Fruit fly (Drosophila melanogaster) whole organism, adult: ENCODE data around the gene Wnt5.

Experiments
- CG11617 ChIP-seq: fragments of 200-800 bp; sonication (Bioruptor generic); optimal IDR thresholded peaks from 2 replicates; lab custom pipeline; 2017; ENCODE audit warnings: mild to moderate bottlenecking, missing biosample characterization, missing genetic modification reagents, missing genetic modification characterization
- CG12768 ChIP-seq: fragments of 200-800 bp; sonication (Bioruptor generic); optimal IDR thresholded peaks from 2 replicates; lab custom pipeline; 2017; ENCODE audit warnings: missing biosample characterization, missing genetic modification characterization, mild to moderate bottlenecking, moderate library complexity, missing genetic modification reagents
- CG14711 ChIP-seq: fragments of 200-800 bp; sonication (Bioruptor generic); optimal IDR thresholded peaks from 2 replicates; lab custom pipeline; 2018; ENCODE audit warnings: missing biosample characterization, mild to moderate bottlenecking, missing genetic modification characterization, moderate library complexity
- CG1620 ChIP-seq: fragments of 200-800 bp; sonication (Bioruptor generic); optimal IDR thresholded peaks from 2 replicates; lab custom pipeline; 2016; ENCODE audit warnings: missing biosample characterization, missing genetic modification characterization
- CG33017 ChIP-seq: fragments of 200-800 bp; sonication (Bioruptor generic); optimal IDR thresholded peaks from 2 replicates; lab custom pipeline; 2018; ENCODE audit warnings: missing biosample characterization, mild to moderate bottlenecking, missing genetic modification characterization, moderate library complexity
- CG5204 ChIP-seq: fragments of 200-800 bp; sonication (Bioruptor generic); optimal IDR thresholded peaks from 2 replicates; lab custom pipeline; 2016; ENCODE audit warnings: missing biosample characterization, missing genetic modification characterization
- CG7045 ChIP-seq: fragments of 200-800 bp; sonication (Bioruptor generic); optimal IDR thresholded peaks from 2 replicates; lab custom pipeline; 2017; ENCODE audit warnings: missing biosample characterization, mild to moderate bottlenecking, missing genetic modification characterization
- CG7101 ChIP-seq: fragments of 200-800 bp; sonication (Bioruptor generic); optimal IDR thresholded peaks from 2 replicates; lab custom pipeline; 2018; ENCODE audit warnings: missing biosample characterization, mild to moderate bottlenecking, missing genetic modification characterization, moderate library complexity
- Clk ChIP-seq: fragments of 200-800 bp; sonication (Bioruptor generic); optimal IDR thresholded peaks from 2 replicates; lab custom pipeline; 2017; ENCODE audit warnings: missing biosample characterization, missing genetic modification characterization
- Crg-1 ChIP-seq: fragments of 200-800 bp; sonication (Bioruptor generic); optimal IDR thresholded peaks from 2 replicates; lab custom pipeline; 2016; ENCODE audit warnings: missing biosample characterization, missing genetic modification characterization
- Hr96 ChIP-seq: fragments of 200-800 bp; sonication (Bioruptor generic); optimal IDR thresholded peaks from 2 replicates; lab custom pipeline; 2016; ENCODE audit warnings: missing biosample characterization, missing genetic modification characterization
- Mnt ChIP-seq: fragments of 200-800 bp; sonication (Bioruptor generic); optimal IDR thresholded peaks from 2 replicates; lab custom pipeline; 2016; ENCODE audit warnings: missing biosample characterization, mild to moderate bottlenecking, missing genetic modification characterization
- bab1 ChIP-seq: fragments of 200-800 bp; sonication (Bioruptor generic); optimal IDR thresholded peaks from 3 replicates; lab custom pipeline; 2019; ENCODE audit warnings: missing biosample characterization, mild to moderate bottlenecking, missing genetic modification characterization, moderate library complexity
- cic ChIP-seq: fragments of 200-800 bp; sonication (Bioruptor generic); optimal IDR thresholded peaks from 2 replicates; lab custom pipeline; 2017; ENCODE audit warnings: missing biosample characterization, mild to moderate bottlenecking, missing genetic modification characterization, moderate library complexity
- cnc ChIP-seq, 2 experiments: fragments of >200 bp; optimal IDR thresholded peaks; 2 replicates each; lab custom pipeline; 2017
- kay ChIP-seq: fragments of 200-800 bp; sonication (Bioruptor generic); peaks from one replicate; lab custom pipeline; 2016; ENCODE audit warnings: missing biosample characterization, missing genetic modification characterization, borderline replicate concordance
- ovo ChIP-seq: fragments of 200-800 bp; sonication (Bioruptor generic); optimal IDR thresholded peaks from 2 replicates; lab custom pipeline; 2016; ENCODE audit warnings: missing biosample characterization, missing genetic modification characterization
- pad ChIP-seq: fragments of 200-800 bp; sonication (Bioruptor generic); optimal IDR thresholded peaks from 3 replicates; lab custom pipeline; 2017; ENCODE audit warnings: missing biosample characterization, missing genetic modification characterization, mild to moderate bottlenecking, moderate library complexity, missing genetic modification reagents
- tj ChIP-seq: fragments of 200-800 bp; sonication (Bioruptor generic); optimal IDR thresholded peaks from 3 replicates; lab custom pipeline; 2017; ENCODE audit warnings: missing biosample characterization, mild to moderate bottlenecking, missing genetic modification characterization, moderate library complexity
- toe ChIP-seq: fragments of 200-800 bp; sonication (Bioruptor generic); optimal IDR thresholded peaks from 2 replicates; lab custom pipeline; 2016; ENCODE audit warnings: missing biosample characterization, missing genetic modification characterization

Wnt5 gene

dm6 chrX:18489509-18489908 lies 15.7 kb downstream of the Wnt5 start, which contains the start of gene CG15046:
CG15046 (minus strand) TSS chrX:18489620.
- no peak for TF ChIP-seq pad (GFP tag; lab: Kevin White, UChicago)

dm6 chrX:18486356-18487059 lies 18.7 kb downstream of the Wnt5 start, which contains the start of gene psh:
psh (minus strand) TSS chrX:18486921.
- peak; percentile 42 for TF ChIP-seq cic (GFP tag; lab: Kevin White, UChicago)
- TF ChIP-seq Mnt (GFP tag; lab: Kevin White, UChicago), result peak; percentile 20
- no peak for TF ChIP-seq toe

dm6 chrX:18483261-18484218 lies 21.7 kb downstream of the Wnt5 start, which contains the start of gene Hayan:
Hayan (minus strand) TSS chrX:18483772.
- TF ChIP-seq Clk (GFP tag; lab: Kevin White, UChicago) (no peak), Crg-1 (GFP tag; lab: Kevin White, UChicago) (no peak), cic (GFP tag; lab: Kevin White, UChicago) (no peak), CG1620 (GFP tag; lab: Kevin White, UChicago) (no peak), ovo (GFP tag; lab: Kevin White, UChicago) (no peak), Hr96 (GFP tag; lab: Kevin White, UChicago) (no peak), cnc (optimal IDR thresholded peaks at IDR 0.05; lab: Kevin White, UChicago) (no peak), tj (no peak), bab1 (GFP tag; lab: Kevin White, UChicago) (no peak), CG14711 (tag; lab: Kevin White, UChicago) (no peak), CG33017 (no peak)

DNA sequence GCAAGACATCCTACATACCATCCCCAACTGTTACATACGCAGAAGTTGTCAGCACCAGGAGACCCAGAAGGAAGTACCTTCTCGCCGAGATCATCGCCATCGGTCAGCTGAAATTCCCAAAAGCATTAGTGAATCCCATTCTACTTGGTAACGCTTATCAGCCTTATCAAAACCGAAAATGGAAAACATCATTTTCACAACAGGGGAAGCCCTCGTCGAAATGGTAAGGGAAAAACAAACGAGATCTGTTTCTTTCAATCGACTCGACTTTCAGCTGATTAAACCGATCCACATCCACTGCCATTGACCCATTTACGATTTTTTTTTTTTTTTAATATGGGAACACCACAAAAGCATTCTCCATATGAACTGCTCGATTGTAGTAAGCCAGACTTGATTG lies 22.7 kb downstream of the Wnt5 start:
- TF ChIP-seq pad (GFP tag; lab: Kevin White, UChicago) (no peak), CG12768 (no peak), CG11617 (GFP tag; lab: Kevin White, UChicago) (no peak), Crg-1 (GFP tag; lab: Kevin White, UChicago) (no peak), CG7101 (no peak), toe (no peak), tj (no peak), ovo (GFP tag; lab: Kevin White, UChicago) (no peak), CG33017 (no peak), kay (GFP tag; lab: Kevin White, UChicago) (no peak), Hr96 (GFP tag; lab: Kevin White, UChicago) (no peak), cnc (optimal IDR thresholded peaks at IDR 0.05; lab: Kevin White, UChicago) (no peak), cic (GFP tag; lab: Kevin White, UChicago) (no peak), CG5204 (GFP tag; lab: Kevin White, UChicago) (no peak), CG7045 (GFP tag; lab: Kevin White, UChicago) (no peak), bab1 (GFP tag; lab: Kevin White, UChicago) (no peak), CG1620 (GFP tag; lab: Kevin White, UChicago) (no peak), Clk (GFP tag; lab: Kevin White, UChicago) (no peak), CG14711 (tag; lab: Kevin White, UChicago) (no peak)

dm6 chrX:18479307-18480134 lies 25.7 kb downstream of the Wnt5 start, which contains the start of gene CG32547:
CG32547 (minus strand) TSS chrX:18479487.
- TF ChIP-seq tj (no peak), toe (no peak), Crg-1 (GFP tag; lab: Kevin White, UChicago) (no peak), cnc (optimal IDR thresholded peaks at IDR 0.05; lab: Kevin White, UChicago) (no peak), kay (GFP tag; lab: Kevin White, UChicago) (no peak), CG7045 (GFP tag; lab: Kevin White, UChicago) (no peak), CG1620 (GFP tag; lab: Kevin White, UChicago) (no peak), CG7101 (peak; percentile 0), Clk (GFP tag; lab: Kevin White, UChicago) (no peak), CG5204 (GFP tag; lab: Kevin White, UChicago) (no peak), Hr96 (GFP tag; lab: Kevin White, UChicago) (no peak), CG33017 (no peak), ovo (GFP tag; lab: Kevin White, UChicago) (no peak), CG11617 (GFP tag; lab: Kevin White, UChicago) (no peak), cic (GFP tag; lab: Kevin White, UChicago) (no peak), Mnt (GFP tag; lab: Kevin White, UChicago) (no peak), CG14711 (tag; lab: Kevin White, UChicago) (peak; percentile 29), bab1 (GFP tag; lab: Kevin White, UChicago) (peak; percentile 57), CG12768 (no peak), pad (GFP tag; lab: Kevin White, UChicago) (peak; percentile 15)
